Fruit fly (Drosophila melanogaster) whole organism, prepupa: ENCODE measurements around the gene CG32075.

Experiments used
- Blimp-1 ChIP-seq: fragments of 200-800 bp; sonication (Bioruptor generic); optimal IDR thresholded peaks from 3 replicates; lab custom pipeline; 2017; ENCODE audit warnings: missing biosample characterization, missing genetic modification characterization, mild to moderate bottlenecking, moderate library complexity, missing genetic modification reagents
- CG11294 ChIP-seq: fragments of 200-800 bp; sonication (Bioruptor generic); IDR thresholded peaks from 2 replicates; pipeline ENCODE4 v1.3.6; 2022; ENCODE audit warnings: missing biosample characterization, missing genetic modification characterization
- CG11762 ChIP-seq: fragments of 200-800 bp; sonication (Bioruptor generic); optimal IDR thresholded peaks from 3 replicates; lab custom pipeline; 2016; ENCODE audit warnings: missing biosample characterization, missing genetic modification characterization; ENCODE audit not compliant: insufficient read depth
- CG15336 ChIP-seq: fragments of 200-800 bp; sonication (Bioruptor generic); IDR thresholded peaks from 2 replicates; pipeline ENCODE4 v1.3.6; 2022; ENCODE audit warnings: missing biosample characterization, missing genetic modification characterization
- CG1621 ChIP-seq: fragments of 200-800 bp; sonication (Bioruptor generic); optimal IDR thresholded peaks from 3 replicates; lab custom pipeline; 2018; ENCODE audit warnings: missing biosample characterization, mild to moderate bottlenecking, missing genetic modification characterization
- CG16779 ChIP-seq: fragments of 200-800 bp; sonication (Bioruptor generic); optimal IDR thresholded peaks from 3 replicates; lab custom pipeline; 2017; ENCODE audit warnings: missing biosample characterization, mild to moderate bottlenecking, missing genetic modification characterization
- CG3032 ChIP-seq: fragments of 200-800 bp; optimal IDR thresholded peaks from 2 replicates; lab custom pipeline; 2019; ENCODE audit warnings: missing biosample characterization, mild to moderate bottlenecking, missing genetic modification characterization, moderate library complexity
- CG32006 ChIP-seq: fragments of 200-800 bp; sonication (Bioruptor generic); optimal IDR thresholded peaks from 3 replicates; lab custom pipeline; 2017; ENCODE audit warnings: missing biosample characterization, mild to moderate bottlenecking, missing genetic modification characterization
- CG34406 ChIP-seq: fragments of 200-800 bp; sonication (Bioruptor generic); optimal IDR thresholded peaks from 3 replicates; lab custom pipeline; 2016; ENCODE audit warnings: missing biosample characterization, missing genetic modification characterization
- CG3919 ChIP-seq: fragments of 200-800 bp; sonication (Bioruptor generic); optimal IDR thresholded peaks from 3 replicates; lab custom pipeline; 2016; ENCODE audit warnings: missing biosample characterization, missing genetic modification characterization
- CG4318 ChIP-seq: fragments of 200-800 bp; sonication (Bioruptor generic); optimal IDR thresholded peaks from 3 replicates; lab custom pipeline; 2017; ENCODE audit warnings: missing biosample characterization, mild to moderate bottlenecking, missing genetic modification characterization
- CG6276 ChIP-seq: fragments of 200-800 bp; sonication (Bioruptor generic); optimal IDR thresholded peaks from 2 replicates; lab custom pipeline; 2017; ENCODE audit warnings: missing biosample characterization, mild to moderate bottlenecking, missing genetic modification characterization
- CG6792 ChIP-seq: fragments of 200-800 bp; sonication (Bioruptor generic); optimal IDR thresholded peaks from 3 replicates; lab custom pipeline; 2016; ENCODE audit warnings: missing biosample characterization, missing genetic modification characterization
- CG6808 ChIP-seq: fragments of 200-800 bp; sonication (Bioruptor generic); optimal IDR thresholded peaks from 3 replicates; lab custom pipeline; 2017; ENCODE audit warnings: missing biosample characterization, missing genetic modification characterization, mild to moderate bottlenecking, moderate library complexity, missing genetic modification reagents
- CG6854 ChIP-seq: fragments of 200-800 bp; sonication (Bioruptor generic); optimal IDR thresholded peaks from 2 replicates; lab custom pipeline; 2017; ENCODE audit warnings: missing biosample characterization, mild to moderate bottlenecking, missing genetic modification characterization
- CG7368 ChIP-seq: fragments of 200-800 bp; sonication (Bioruptor generic); optimal IDR thresholded peaks from 3 replicates; lab custom pipeline; 2016; ENCODE audit warnings: missing biosample characterization, missing genetic modification characterization
- CG8119 ChIP-seq: fragments of 200-800 bp; sonication (Bioruptor generic); IDR thresholded peaks from 3 replicates; pipeline ENCODE4 v1.3.6; 2022; ENCODE audit warnings: missing biosample characterization, missing genetic modification characterization
- CG8319 ChIP-seq: fragments of 200-800 bp; sonication (Bioruptor generic); optimal IDR thresholded peaks from 3 replicates; lab custom pipeline; 2016; ENCODE audit warnings: missing biosample characterization, missing genetic modification characterization
- CG8632 ChIP-seq: fragments of 200-800 bp; sonication (Bioruptor generic); optimal IDR thresholded peaks from 3 replicates; lab custom pipeline; 2016; ENCODE audit warnings: missing biosample characterization, missing genetic modification characterization
- Eip75B ChIP-seq: fragments of 200-800 bp; sonication (Bioruptor generic); optimal IDR thresholded peaks from 3 replicates; lab custom pipeline; 2016; ENCODE audit warnings: missing biosample characterization, missing genetic modification characterization
- Eip78C ChIP-seq: fragments of 200-800 bp; sonication (Bioruptor generic); peaks from one replicate; lab custom pipeline; 2016; ENCODE audit warnings: missing biosample characterization, missing genetic modification characterization
- Eip93F ChIP-seq: fragments of 200-800 bp; sonication (Bioruptor generic); optimal IDR thresholded peaks from 2 replicates; lab custom pipeline; 2016; ENCODE audit warnings: missing biosample characterization, mild to moderate bottlenecking, missing genetic modification characterization
- Ets21C ChIP-seq: fragments of 200-800 bp; sonication (Bioruptor generic); optimal IDR thresholded peaks from 3 replicates; lab custom pipeline; 2016; ENCODE audit warnings: missing biosample characterization, missing genetic modification characterization
- Ets96B ChIP-seq: fragments of 200-800 bp; optimal IDR thresholded peaks from 2 replicates; lab custom pipeline; 2019; ENCODE audit warnings: missing biosample characterization, mild to moderate bottlenecking, missing genetic modification characterization, moderate library complexity
- Gug ChIP-seq: fragments of 200-800 bp; sonication (Bioruptor generic); IDR thresholded peaks from 2 replicates; pipeline ENCODE4 v1.3.6; 2022; ENCODE audit warnings: missing biosample characterization, missing genetic modification characterization
- Hr38 ChIP-seq: sonication (Bioruptor generic); optimal IDR thresholded peaks from 2 replicates; lab custom pipeline; 2016; ENCODE audit warnings: missing biosample characterization, missing genetic modification characterization
- Hr39 ChIP-seq: fragments of 200-800 bp; sonication (Bioruptor generic); optimal IDR thresholded peaks from 2 replicates; lab custom pipeline; 2016; ENCODE audit warnings: missing biosample characterization, missing genetic modification characterization
- Met ChIP-seq: fragments of 200-800 bp; sonication (Bioruptor generic); optimal IDR thresholded peaks from 3 replicates; lab custom pipeline; 2016; ENCODE audit warnings: missing biosample characterization, missing genetic modification characterization
- OdsH ChIP-seq: fragments of 200-800 bp; sonication (Bioruptor generic); optimal IDR thresholded peaks from 3 replicates; lab custom pipeline; 2016; ENCODE audit warnings: missing biosample characterization, missing genetic modification characterization
- Smox ChIP-seq: fragments of 200-800 bp; sonication (Bioruptor generic); optimal IDR thresholded peaks from 3 replicates; lab custom pipeline; 2016; ENCODE audit warnings: missing biosample characterization, missing genetic modification characterization
- Sox15 ChIP-seq: fragments of 200-800 bp; sonication (Bioruptor generic); optimal IDR thresholded peaks from 3 replicates; lab custom pipeline; 2016; ENCODE audit warnings: missing biosample characterization, missing genetic modification characterization
- achi ChIP-seq: fragments of 200-800 bp; sonication (Bioruptor generic); optimal IDR thresholded peaks from 3 replicates; lab custom pipeline; 2016; ENCODE audit warnings: missing biosample characterization, missing genetic modification characterization
- acj6 ChIP-seq: fragments of 200-800 bp; sonication (Bioruptor generic); optimal IDR thresholded peaks from 3 replicates; lab custom pipeline; 2016; ENCODE audit warnings: missing biosample characterization, missing genetic modification characterization
- dac ChIP-seq: fragments of 200-800 bp; sonication (Bioruptor generic); optimal IDR thresholded peaks from 2 replicates; lab custom pipeline; 2017; ENCODE audit warnings: missing biosample characterization, mild to moderate bottlenecking, missing genetic modification characterization
- eg ChIP-seq: fragments of 200-800 bp; sonication (Bioruptor generic); IDR thresholded peaks from 3 replicates; pipeline ENCODE4 v1.3.6; 2022; ENCODE audit warnings: missing biosample characterization, missing genetic modification characterization
- fd85E ChIP-seq: fragments of 200-800 bp; sonication (Bioruptor generic); optimal IDR thresholded peaks from 3 replicates; lab custom pipeline; 2016; ENCODE audit warnings: missing biosample characterization, missing genetic modification characterization
- fkh ChIP-seq: fragments of 200-800 bp; sonication (Bioruptor generic); optimal IDR thresholded peaks from 3 replicates; lab custom pipeline; 2017; ENCODE audit warnings: missing biosample characterization, mild to moderate bottlenecking, missing genetic modification characterization, moderate library complexity
- lz ChIP-seq: fragments of 200-800 bp; sonication (Bioruptor generic); optimal IDR thresholded peaks from 3 replicates; lab custom pipeline; 2016; ENCODE audit warnings: missing biosample characterization, missing genetic modification characterization
- pdm3 ChIP-seq: fragments of 200-800 bp; sonication (Bioruptor generic); optimal IDR thresholded peaks from 3 replicates; lab custom pipeline; 2016; ENCODE audit warnings: missing biosample characterization, missing genetic modification characterization
- salr ChIP-seq, 2 experiments: fragments of 200-800 bp; sonication (Bioruptor generic); optimal IDR thresholded peaks; 3 replicates each; lab custom pipeline; 2016 to 2018; ENCODE audit warnings: missing biosample characterization in 2 of 2, missing genetic modification characterization in 2 of 2, mild to moderate bottlenecking in 1 of 2
- spab ChIP-seq: fragments of 200-800 bp; sonication (Bioruptor generic); optimal IDR thresholded peaks from 2 replicates; lab custom pipeline; 2017; ENCODE audit warnings: missing biosample characterization, mild to moderate bottlenecking, missing genetic modification characterization, missing genetic modification reagents
- ss ChIP-seq, 2 experiments: fragments of 200-800 bp; sonication (Bioruptor generic); optimal IDR thresholded peaks; 2 replicates in 1 of 2; 3 replicates in 1 of 2; lab custom pipeline; 2017 to 2018; ENCODE audit warnings: mild to moderate bottlenecking in 2 of 2, missing biosample characterization in 2 of 2, missing genetic modification characterization in 2 of 2, moderate library complexity in 1 of 2
- svp ChIP-seq: fragments of 200-800 bp; sonication (Bioruptor generic); peaks from one replicate; lab custom pipeline; 2016; ENCODE audit warnings: missing biosample characterization, missing genetic modification characterization
- topi ChIP-seq: fragments of 200-800 bp; sonication (Bioruptor generic); optimal IDR thresholded peaks from 3 replicates; lab custom pipeline; 2016; ENCODE audit warnings: missing biosample characterization, missing genetic modification characterization
- vri ChIP-seq: fragments of 200-800 bp; sonication (Bioruptor generic); optimal IDR thresholded peaks from 3 replicates; lab custom pipeline; 2016; ENCODE audit warnings: missing biosample characterization, mild to moderate bottlenecking, missing genetic modification characterization

The CG32075 gene

dm6 chr3L:11061200-11061599 lies 3.5 kb downstream of the CG32075 start, which contains the start of the genes CG6321 and Blos2 (continued):
- TF ChIP-seq Ets96B (tag; lab: Kevin White, UChicago) (peak; percentile 77), CG1621 (no peak), CG7368 (GFP tag; lab: Kevin White, UChicago) (peak; percentile 52), CG6854 (GFP tag; lab: Kevin White, UChicago) (peak; percentile 19), CG8632 (GFP tag; lab: Kevin White, UChicago) (peak; percentile 60), fd85E (GFP tag; lab: Kevin White, UChicago) (no peak), CG16779 (tag; lab: Kevin White, UChicago) (peak; percentile 33), CG34406 (GFP tag; lab: Kevin White, UChicago) (peak; percentile 74)

dm6 chr3L:11053843-11054242 lies 10.9 kb downstream of the CG32075 start, which contains the start of gene CG7888:
CG7888 (plus strand) TSS chr3L:11054035.
- TF ChIP-seq topi (GFP tag; lab: Kevin White, UChicago) = no peak
- TF ChIP-seq lz (GFP tag; lab: Kevin White, UChicago) = no peak
- TF ChIP-seq fd85E (GFP tag; lab: Kevin White, UChicago) = no peak
- TF ChIP-seq CG15336 (GFP tag; lab: Robert Waterston, UW) = 0 out of 2 replicates have a peak, but pooled peaks have one; percentile 11
- TF ChIP-seq CG16779 (tag; lab: Kevin White, UChicago) = no peak
- TF ChIP-seq CG6808 = no peak

dm6 chr3L:11052760-11053259 lies 11.9 kb downstream of the CG32075 start:
- TF ChIP-seq Gug (peak; percentile 24; the same call in 1 of the 2 replicates), CG6276 (peak; percentile 75), Hr39 (GFP tag; lab: Kevin White, UChicago) (no peak), dac (GFP tag; lab: Kevin White, UChicago) (peak; percentile 17), CG1621 (no peak), CG3032 (tag; lab: Kevin White, UChicago) (no peak), svp (GFP tag; lab: Kevin White, UChicago) (no peak), CG32006 (GFP tag; lab: Kevin White, UChicago) (peak; percentile 15), Ets21C (no peak), CG11762 (GFP tag; lab: Kevin White, UChicago) (no peak), pdm3 (GFP tag; lab: Kevin White, UChicago) (no peak), fd85E (GFP tag; lab: Kevin White, UChicago) (no peak), CG3919 (GFP tag; lab: Kevin White, UChicago) (peak; percentile 12), Blimp-1 (GFP tag; lab: Kevin White, UChicago) (no peak), CG11294 (GFP tag; lab: Robert Waterston, UW) (0 out of 2 replicates have a peak, but pooled peaks have one; percentile 7), CG4318 (GFP tag; lab: Kevin White, UChicago) (no peak), Ets96B (tag; lab: Kevin White, UChicago) (no peak), topi (GFP tag; lab: Kevin White, UChicago) (no peak), salr (GFP tag; optimal IDR thresholded peaks at IDR 0.05; lab: Kevin White, UChicago) (no peak), CG7368 (GFP tag; lab: Kevin White, UChicago) (no peak), CG34406 (GFP tag; lab: Kevin White, UChicago) (no peak), OdsH (GFP tag; lab: Kevin White, UChicago) (no peak), Eip78C (GFP tag; lab: Kevin White, UChicago) (peak; percentile 47), Eip75B (GFP tag; lab: Kevin White, UChicago) (no peak), Smox (GFP tag; lab: Kevin White, UChicago) (no peak), vri (GFP tag; lab: Kevin White, UChicago) (no peak), CG8119 (GFP tag; lab: Robert Waterston, UW) (peak; percentile 64), Hr38 (GFP tag; lab: Kevin White, UChicago) (no peak), eg (peak; percentile 74), CG6792 (GFP tag; lab: Kevin White, UChicago) (no peak), CG8319 (no peak), Met (GFP tag; lab: Kevin White, UChicago) (no peak), CG8632 (GFP tag; lab: Kevin White, UChicago) (no peak), ss (GFP tag; optimal IDR thresholded peaks at IDR 0.05; lab: Kevin White, UChicago) (no peak), Eip93F (GFP tag; lab: Kevin White, UChicago) (no peak), CG16779 (tag; lab: Kevin White, UChicago) (peak; percentile 29), acj6 (GFP tag; lab: Kevin White, UChicago) (no peak), lz (GFP tag; lab: Kevin White, UChicago) (no peak), spab (GFP tag; lab: Kevin White, UChicago) (no peak), fkh (GFP tag; lab: Kevin White, UChicago) (no peak), CG15336 (GFP tag; lab: Robert Waterston, UW) (peak; percentile 69), achi (GFP tag; lab: Kevin White, UChicago) (no peak), Sox15 (GFP tag; lab: Kevin White, UChicago) (no peak)
